Worm (Caenorhabditis elegans): ENCODE results near the gene C04G6.13.

ce11 chrII:5061794-5062368, 32.2 kb upstream of the C04G6.13 start, which contains the start of gene smc-5:
- TF ChIP-seq nhr-12 (tag; optimal IDR thresholded peaks at IDR 0.05) = no peak
- no peak for TF ChIP-seq lin-39 (tag; optimal IDR thresholded peaks at IDR 0.05)
- no peak for TF ChIP-seq nhr-76 (tag; optimal IDR thresholded peaks at IDR 0.05)
- no peak for TF ChIP-seq aha-1 (tag; optimal IDR thresholded peaks at IDR 0.05)
- TF ChIP-seq fkh-10 (GFP tag; optimal IDR thresholded peaks at IDR 0.05) = peak; percentile 24
- TF ChIP-seq nhr-28 (tag; optimal IDR thresholded peaks at IDR 0.05) = no peak
